Worm (Caenorhabditis elegans) whole organism, midembryonic: ENCODE results near the gene K09E9.1.

Experiments
- T22C8.4 ChIP-seq: fragments of 200-800 bp; sonication (Bioruptor generic); IDR thresholded peaks from 2 replicates; pipeline ENCODE4 v1.3.6; 2022; ENCODE audit warnings: missing genetic modification characterization, missing compliant biosample characterization
- flt-1 ChIP-seq: fragments of 200-800 bp; sonication (Bioruptor generic); IDR thresholded peaks from 2 replicates; pipeline ENCODE4 v1.3.6; 2022; ENCODE audit warnings: missing genetic modification characterization, missing compliant biosample characterization
- klf-2 ChIP-seq: fragments of 200-800 bp; sonication (Bioruptor generic); conservative IDR thresholded peaks from 2 replicates; pipeline ENCODE4 v1.3.6; 2022; ENCODE audit warnings: missing genetic modification reagents, missing genetic modification characterization, missing compliant biosample characterization
- tab-1 ChIP-seq: fragments of 200-800 bp; sonication (Bioruptor generic); IDR thresholded peaks from 2 replicates; pipeline ENCODE4 v1.3.6; 2022; ENCODE audit warnings: missing genetic modification characterization, missing compliant biosample characterization
- ztf-23 ChIP-seq: fragments of 200-800 bp; sonication (Bioruptor generic); IDR thresholded peaks from 2 replicates; pipeline ENCODE4 v1.3.6; 2022; ENCODE audit warnings: missing genetic modification reagents, missing genetic modification characterization, missing compliant biosample characterization
- ztf-29 ChIP-seq: fragments of 200-800 bp; sonication (Bioruptor generic); IDR thresholded peaks from 2 replicates; pipeline ENCODE4 v1.3.6; 2022; ENCODE audit warnings: missing genetic modification reagents, missing genetic modification characterization, missing compliant biosample characterization

DNA sequence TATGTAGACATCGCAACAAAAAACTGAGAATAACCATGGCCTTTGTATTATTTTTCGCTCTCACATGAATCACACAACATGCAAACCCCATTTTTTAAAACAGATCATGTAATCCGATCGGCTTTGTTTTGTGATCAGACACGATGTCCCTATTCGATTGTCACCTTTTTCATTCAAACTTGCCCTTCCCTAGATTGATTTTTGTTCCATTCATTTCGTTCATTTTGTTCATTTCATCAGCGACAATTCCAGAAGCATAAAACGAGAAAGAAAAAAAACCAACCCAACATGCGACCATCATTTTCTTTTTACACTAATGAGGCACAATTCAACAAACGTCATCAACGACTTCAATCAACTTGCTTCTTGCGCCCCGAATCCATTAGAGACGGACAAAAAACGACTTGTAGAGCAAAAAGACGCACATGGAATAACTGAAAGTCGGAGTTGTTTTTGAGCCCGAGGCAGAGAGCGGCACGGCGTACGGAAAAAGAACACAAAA, 30.7 kb downstream of the K09E9.1 start, which contains the start of gene F59D12.3:
- TF ChIP-seq klf-2 (GFP tag; lab: Robert Waterston, UW) = no peak
- TF ChIP-seq tab-1 = no peak
- no peak for TF ChIP-seq ztf-23 (GFP tag; lab: Robert Waterston, UW)
- TF ChIP-seq ztf-29 (GFP tag; lab: Robert Waterston, UW) = no peak
- TF ChIP-seq flt-1 (GFP tag; lab: Robert Waterston, UW) = no peak
- TF ChIP-seq T22C8.4 (GFP tag; lab: Robert Waterston, UW) = no peak
